Worm (Caenorhabditis elegans) whole organism, young adult: Measurements from ENCODE around the gene T28F3.11.

Experiments
- B0035.1 ChIP-seq: sonication (generic microtip); optimal IDR thresholded peaks from 2 replicates; lab custom pipeline; 2016; ENCODE audit warnings: missing genetic modification characterization, mild to moderate bottlenecking, missing compliant biosample characterization, missing genotype, missing genetic modification reagents
- B0336.3 ChIP-seq: fragments of 200-800 bp; sonication (Bioruptor generic); IDR thresholded peaks from 2 replicates; pipeline ENCODE4 v1.3.6; 2022; ENCODE audit warnings: missing genetic modification characterization, missing compliant biosample characterization
- F23B12.7 ChIP-seq: sonication (generic microtip); optimal IDR thresholded peaks from 2 replicates; lab custom pipeline; 2017; ENCODE audit warnings: missing genetic modification characterization, mild to moderate bottlenecking, missing compliant biosample characterization, antibody characterized with exemption, moderate library complexity; ENCODE audit not compliant: insufficient read depth
- F33H1.4 ChIP-seq: fragments of 200-800 bp; sonication (Bioruptor generic); IDR thresholded peaks from 2 replicates; pipeline ENCODE4 v1.3.6; 2022; ENCODE audit warnings: missing genetic modification reagents, missing genetic modification characterization, missing compliant biosample characterization
- F55B11.4 ChIP-seq: sonication (generic microtip); optimal IDR thresholded peaks from 2 replicates; lab custom pipeline; 2016; ENCODE audit warnings: missing compliant biosample characterization, missing genetic modification characterization, borderline replicate concordance; ENCODE audit not compliant: insufficient read depth
- F57A8.1 ChIP-seq: fragments of 200-800 bp; sonication (Bioruptor generic); optimal IDR thresholded peaks from 2 replicates; lab custom pipeline; 2018; ENCODE audit warnings: mild to moderate bottlenecking, missing genetic modification characterization, moderate library complexity, missing compliant biosample characterization
- F57C9.4 ChIP-seq: sonication (generic microtip); optimal IDR thresholded peaks from 2 replicates; lab custom pipeline; 2017; ENCODE audit warnings: mild to moderate bottlenecking, missing genetic modification characterization, missing compliant biosample characterization
- K11D2.4 ChIP-seq: fragments of 200-800 bp; sonication (Bioruptor generic); IDR thresholded peaks from 2 replicates; pipeline ENCODE4 v1.3.6; 2022; ENCODE audit warnings: missing genetic modification reagents, missing genetic modification characterization, missing compliant biosample characterization
- T07F8.4 ChIP-seq: sonication (generic microtip); optimal IDR thresholded peaks from 2 replicates; lab custom pipeline; 2016; ENCODE audit warnings: mild to moderate bottlenecking, missing genetic modification characterization, moderate library complexity, missing compliant biosample characterization
- Y53G8AR.9 ChIP-seq: fragments of 200-800 bp; sonication (Bioruptor generic); conservative IDR thresholded peaks from 2 replicates; pipeline ENCODE4 v1.3.6; 2022; ENCODE audit warnings: missing genetic modification reagents, missing genetic modification characterization, missing compliant biosample characterization
- Y56A3A.18 ChIP-seq: fragments of 200-800 bp; sonication (Bioruptor generic); IDR thresholded peaks from 2 replicates; pipeline ENCODE4 v1.3.6; 2022; ENCODE audit warnings: missing genetic modification reagents, missing genetic modification characterization, missing compliant biosample characterization
- Y67H2A.10 ChIP-seq: fragments of 200-800 bp; sonication (Bioruptor generic); conservative IDR thresholded peaks from 2 replicates; pipeline ENCODE4 v1.3.6; 2022; ENCODE audit warnings: missing genetic modification reagents, missing genetic modification characterization, missing compliant biosample characterization
- Y95B8A.8 ChIP-seq: fragments of 200-800 bp; sonication (Bioruptor generic); IDR thresholded peaks from 2 replicates; pipeline ENCODE4 v1.3.6; 2022; ENCODE audit warnings: missing genetic modification reagents, missing genetic modification characterization, missing compliant biosample characterization
- aptf-2 ChIP-seq: fragments of 200-800 bp; sonication (Bioruptor generic); conservative IDR thresholded peaks from 2 replicates; pipeline ENCODE4 v1.3.6; 2022; ENCODE audit warnings: missing genetic modification reagents, missing genetic modification characterization, missing compliant biosample characterization
- atf-7 ChIP-seq: sonication (generic microtip); optimal IDR thresholded peaks from 2 replicates; lab custom pipeline; 2017; ENCODE audit warnings: mild to moderate bottlenecking, missing genetic modification characterization, missing compliant biosample characterization
- attf-5 ChIP-seq: fragments of 200-800 bp; sonication (Bioruptor generic); optimal IDR thresholded peaks from 2 replicates; lab custom pipeline; 2018; ENCODE audit warnings: mild to moderate bottlenecking, missing genetic modification characterization, missing compliant biosample characterization
- cebp-1 ChIP-seq, 2 experiments: fragments of 200-800 bp in 1 of 2; sonication (Bioruptor generic) in 1 of 2; sonication (generic microtip) in 1 of 2; IDR thresholded peaks in 1 of 2; optimal IDR thresholded peaks in 1 of 2; 2 replicates each; pipeline versions ENCODE4 v1.3.6 to Lab custom; 2017 to 2022; ENCODE audit warnings: missing compliant biosample characterization in 2 of 2, missing genetic modification characterization in 2 of 2, mild to moderate bottlenecking in 1 of 2, missing genetic modification reagents in 1 of 2, moderate library complexity in 1 of 2
- dox-1 ChIP-seq: fragments of 200-800 bp; sonication (Bioruptor generic); IDR thresholded peaks from 2 replicates; pipeline ENCODE4 v1.3.6; 2022; ENCODE audit warnings: missing genetic modification reagents, missing genetic modification characterization, missing compliant biosample characterization
- dpff-1 ChIP-seq: sonication (generic microtip); optimal IDR thresholded peaks from 2 replicates; lab custom pipeline; 2017; ENCODE audit warnings: mild to moderate bottlenecking, missing genetic modification characterization, missing compliant biosample characterization
- ets-4 ChIP-seq: fragments of 200-800 bp; sonication (Bioruptor generic); optimal IDR thresholded peaks from 2 replicates; lab custom pipeline; 2018; ENCODE audit warnings: mild to moderate bottlenecking, missing genetic modification characterization, missing compliant biosample characterization
- hmg-1.2 ChIP-seq: fragments of 200-800 bp; sonication (Bioruptor generic); IDR thresholded peaks from 2 replicates; pipeline ENCODE4 v1.3.6; 2022; ENCODE audit warnings: missing genetic modification reagents, missing genetic modification characterization, missing compliant biosample characterization
- lin-40 ChIP-seq: sonication (generic microtip); optimal IDR thresholded peaks from 2 replicates; lab custom pipeline; 2016; ENCODE audit warnings: missing genetic modification characterization, mild to moderate bottlenecking, missing compliant biosample characterization, missing genotype, missing genetic modification reagents
- lin-54 ChIP-seq: fragments of 200-800 bp; sonication (Bioruptor generic); optimal IDR thresholded peaks from 2 replicates; lab custom pipeline; 2018; ENCODE audit warnings: mild to moderate bottlenecking, missing genetic modification characterization, missing compliant biosample characterization
- lsl-1 ChIP-seq: fragments of 200-800 bp; sonication (Bioruptor generic); optimal IDR thresholded peaks from 2 replicates; lab custom pipeline; 2018; ENCODE audit warnings: mild to moderate bottlenecking, missing genetic modification characterization, moderate library complexity, missing compliant biosample characterization
- lsy-27 ChIP-seq: sonication (generic microtip); optimal IDR thresholded peaks from 2 replicates; lab custom pipeline; 2017; ENCODE audit warnings: missing genetic modification characterization, mild to moderate bottlenecking, missing compliant biosample characterization, antibody characterized with exemption, missing genotype, borderline replicate concordance; ENCODE audit not compliant: insufficient read depth
- nfya-1 ChIP-seq: sonication (generic microtip); optimal IDR thresholded peaks from 2 replicates; lab custom pipeline; 2017; ENCODE audit warnings: antibody characterized with exemption, missing compliant biosample characterization, missing genetic modification characterization, borderline replicate concordance; ENCODE audit not compliant: insufficient read depth
- nfyb-1 ChIP-seq: fragments of 200-800 bp; sonication (Bioruptor generic); IDR thresholded peaks from 2 replicates; pipeline ENCODE4 v1.3.6; 2022; ENCODE audit warnings: missing genetic modification reagents, missing genetic modification characterization, missing compliant biosample characterization
- nhr-120 ChIP-seq: fragments of 200-800 bp; sonication (Bioruptor generic); IDR thresholded peaks from 2 replicates; pipeline ENCODE4 v1.3.6; 2022; ENCODE audit warnings: missing genetic modification characterization, missing compliant biosample characterization
- nhr-179 ChIP-seq: sonication (generic microtip); optimal IDR thresholded peaks from 2 replicates; lab custom pipeline; 2016; ENCODE audit warnings: mild to moderate bottlenecking, missing genetic modification characterization, missing compliant biosample characterization
- nhr-80 ChIP-seq: sonication (generic microtip); optimal IDR thresholded peaks from 2 replicates; lab custom pipeline; 2016; ENCODE audit warnings: missing genetic modification characterization, missing compliant biosample characterization
- nhr-90 ChIP-seq: sonication (generic microtip); optimal IDR thresholded peaks from 2 replicates; lab custom pipeline; 2016; ENCODE audit warnings: missing genotype, mild to moderate bottlenecking, missing genetic modification characterization, missing compliant biosample characterization
- pha-4 ChIP-seq: fragments of 150-350 bp; sonication (generic microtip); optimal IDR thresholded peaks from 2 replicates; lab custom pipeline; 2014; ENCODE audit warnings: missing biosample characterization, missing genetic modification reagents, missing genetic modification characterization
- rcor-1 ChIP-seq: fragments of 200-800 bp; sonication (Bioruptor generic); IDR thresholded peaks from 2 replicates; pipeline ENCODE4 v1.3.6; 2022; ENCODE audit warnings: missing genetic modification reagents, missing genetic modification characterization, missing compliant biosample characterization
- rec-8 ChIP-seq, 2 experiments: sonication (generic microtip); optimal IDR thresholded peaks; 2 replicates each; lab custom pipeline; 2016; ENCODE audit warnings: mild to moderate bottlenecking in 2 of 2, missing genetic modification characterization in 2 of 2, missing genetic modification reagents in 2 of 2, missing genotype in 2 of 2, missing biosample characterization in 1 of 2, missing compliant biosample characterization in 1 of 2, moderate library complexity in 1 of 2
- repo-1 ChIP-seq: sonication (generic microtip); optimal IDR thresholded peaks from 2 replicates; lab custom pipeline; 2017; ENCODE audit warnings: mild to moderate bottlenecking, missing genetic modification characterization, missing compliant biosample characterization
- somi-1 ChIP-seq: fragments of 200-800 bp; sonication (Bioruptor generic); optimal IDR thresholded peaks from 2 replicates; lab custom pipeline; 2018; ENCODE audit warnings: mild to moderate bottlenecking, missing genetic modification characterization, missing compliant biosample characterization
- tbp1 ChIP-seq: fragments of 200-800 bp; sonication (Bioruptor generic); optimal IDR thresholded peaks from 2 replicates; lab custom pipeline; 2018; ENCODE audit warnings: mild to moderate bottlenecking, missing genetic modification characterization, missing compliant biosample characterization
- zim-3 ChIP-seq: sonication (generic microtip); optimal IDR thresholded peaks from 2 replicates; lab custom pipeline; 2017; ENCODE audit warnings: mild to moderate bottlenecking, missing genetic modification characterization, moderate library complexity, missing compliant biosample characterization
- ztf-22 ChIP-seq: fragments of 200-800 bp; sonication (Bioruptor generic); optimal IDR thresholded peaks from 2 replicates; lab custom pipeline; 2018; ENCODE audit warnings: mild to moderate bottlenecking, missing genetic modification characterization, moderate library complexity, missing compliant biosample characterization
- ztf-25 ChIP-seq: fragments of 200-800 bp; sonication (Bioruptor generic); IDR thresholded peaks from 2 replicates; pipeline ENCODE4 v1.3.6; 2022; ENCODE audit warnings: missing genetic modification reagents, missing genetic modification characterization, missing compliant biosample characterization

T28F3.11 gene

DNA sequence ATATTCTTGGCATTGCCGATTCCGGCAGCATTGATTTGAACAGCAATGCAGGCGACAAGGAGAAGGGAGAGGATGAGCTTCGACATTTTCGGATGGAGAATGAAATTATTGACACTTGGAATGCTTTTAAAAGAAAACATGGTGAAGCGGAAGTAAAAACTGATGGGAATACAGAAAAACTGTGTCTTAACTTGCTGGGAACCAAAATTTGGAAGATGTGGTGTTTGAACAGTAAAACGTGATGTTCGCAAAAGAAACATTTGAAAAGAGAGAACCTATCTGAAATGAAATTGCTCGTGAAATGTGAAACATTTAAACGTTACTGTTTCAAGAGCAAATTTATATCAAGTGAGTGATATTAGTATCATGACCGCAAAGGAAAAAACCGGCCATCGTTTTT is 26.8 kb downstream of the T28F3.11 start, which contains the start of gene F26D10.13:
F26D10.13 (minus strand) TSS at position 101 of the 400 bp plus-strand sequence.
- TF ChIP-seq nhr-90 (tag; lab: Kevin White, UChicago) (no peak), nfya-1 (tag; lab: Kevin White, UChicago) (no peak), nhr-120 (GFP tag; lab: Robert Waterston, UW) (no peak), F57C9.4 (no peak), Y95B8A.8 (GFP tag; lab: Robert Waterston, UW) (no peak), nhr-179 (tag; lab: Kevin White, UChicago) (no peak), pha-4 (no peak), attf-5 (GFP tag; lab: Kevin White, UChicago) (no peak), F33H1.4 (GFP tag; lab: Robert Waterston, UW) (no peak), somi-1 (GFP tag; lab: Kevin White, UChicago) (no peak)

DNA sequence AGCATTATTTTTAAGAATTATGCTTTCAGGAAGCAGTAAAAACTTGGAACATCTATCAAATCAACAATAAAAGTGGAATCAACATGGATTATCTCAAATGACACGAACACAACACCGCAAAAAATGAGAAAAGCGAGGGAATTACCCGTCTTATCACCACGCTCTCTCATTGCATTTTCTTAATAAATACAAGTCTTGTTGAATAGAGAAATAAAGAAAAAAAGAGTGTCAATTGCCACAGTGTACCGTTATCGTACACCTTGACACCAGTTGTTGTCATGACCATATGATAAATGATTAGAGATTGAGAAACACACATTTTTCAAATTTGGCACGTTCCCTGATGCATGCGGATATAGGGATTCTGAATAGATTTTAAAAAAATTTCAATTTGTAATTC is 27.8 kb downstream of the T28F3.11 start:
- TF ChIP-seq aptf-2 (GFP tag; lab: Robert Waterston, UW) (no peak), F33H1.4 (GFP tag; lab: Robert Waterston, UW) (no peak), F55B11.4 (tag; lab: Kevin White, UChicago) (no peak), attf-5 (GFP tag; lab: Kevin White, UChicago) (peak; percentile 50), hmg-1.2 (GFP tag; lab: Robert Waterston, UW) (peak; percentile 32; the same call in 1 of the 2 replicates), lin-40 (peak; percentile 40), pha-4 (no peak), rcor-1 (GFP tag; lab: Robert Waterston, UW) (no peak), dox-1 (GFP tag; lab: Robert Waterston, UW) (peak; percentile 39; the same call in 1 of the 2 replicates), atf-7 (tag; lab: Kevin White, UChicago) (peak; percentile 3), cebp-1 (GFP tag; IDR thresholded peaks at IDR 0.05; lab: Robert Waterston, UW) (no peak), cebp-1 (tag; optimal IDR thresholded peaks at IDR 0.05; lab: Kevin White, UChicago) (peak; percentile 38), tbp1 (GFP tag; lab: Kevin White, UChicago) (peak; percentile 43), nhr-80 (tag; lab: Kevin White, UChicago) (peak; percentile 93), repo-1 (tag; lab: Kevin White, UChicago) (no peak), lin-54 (GFP tag; lab: Kevin White, UChicago) (peak; percentile 9), nhr-90 (tag; lab: Kevin White, UChicago) (peak; percentile 6), T07F8.4 (tag; lab: Kevin White, UChicago) (no peak), ztf-22 (GFP tag; lab: Kevin White, UChicago) (peak; percentile 66), F23B12.7 (tag; lab: Kevin White, UChicago) (peak; percentile 54)

DNA sequence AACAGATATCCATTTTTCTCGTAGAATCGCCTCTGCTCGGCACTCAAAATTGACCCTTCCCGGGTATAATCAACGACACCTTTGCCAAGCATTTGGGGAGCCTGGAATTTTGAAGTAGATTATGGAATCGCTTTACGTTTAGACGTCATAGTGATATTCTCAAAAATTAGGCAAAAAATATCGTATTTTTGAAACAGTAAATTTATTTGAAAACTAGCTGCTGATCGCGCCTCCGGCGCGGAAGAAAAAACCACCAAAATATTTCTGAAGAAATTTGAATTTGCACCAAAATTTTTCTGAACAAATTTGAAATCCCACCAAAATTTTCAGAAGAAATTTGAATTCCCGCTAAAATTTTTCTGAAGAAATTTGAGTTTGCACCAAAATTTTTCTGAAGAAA is 29.1 kb downstream of the T28F3.11 start, which contains the start of gene ZK550.6:
ZK550.6 (minus strand) TSS at position 101 of the 400 bp plus-strand sequence.
- TF ChIP-seq rec-8 (tag; optimal IDR thresholded peaks at IDR 0.05; lab: Kevin White, UChicago) (no peak), Y56A3A.18 (GFP tag; lab: Robert Waterston, UW) (0 out of 2 replicates have a peak, but pooled peaks have one; percentile 34), B0336.3 (GFP tag; lab: Robert Waterston, UW) (peak; percentile 41; the same call in 1 of the 2 replicates)

DNA sequence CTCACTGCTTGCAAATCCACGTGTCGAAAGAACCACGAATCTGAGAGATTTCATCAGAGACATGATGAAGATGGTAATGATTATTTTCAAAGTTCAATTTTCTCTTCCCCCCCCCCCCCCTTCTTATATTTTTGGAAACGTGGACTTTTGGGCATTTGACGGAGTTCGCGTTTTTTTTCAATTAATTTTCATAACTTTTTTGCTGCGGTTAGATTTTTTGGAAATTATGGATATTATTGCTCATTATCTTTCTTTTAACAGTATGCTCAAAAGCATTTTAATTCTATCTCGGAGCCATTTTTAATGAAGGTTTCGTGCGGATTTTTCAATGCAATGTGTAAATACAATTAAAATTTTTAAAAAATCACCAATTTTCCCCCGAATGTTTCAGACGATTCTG is 32.2 kb downstream of the T28F3.11 start, which contains the start of gene phyh-1:
phyh-1 (minus strand) TSS at position 101 of the 400 bp plus-strand sequence.
- TF ChIP-seq K11D2.4 (GFP tag; lab: Robert Waterston, UW) (no peak), F57A8.1 (GFP tag; lab: Kevin White, UChicago) (no peak), lsy-27 (tag; lab: Kevin White, UChicago) (no peak), zim-3 (no peak), ets-4 (GFP tag; lab: Kevin White, UChicago) (no peak), F23B12.7 (tag; lab: Kevin White, UChicago) (no peak), pha-4 (no peak), B0035.1 (tag; lab: Kevin White, UChicago) (no peak), dpff-1 (tag; lab: Kevin White, UChicago) (no peak), ztf-25 (GFP tag; lab: Robert Waterston, UW) (no peak), lsl-1 (GFP tag; lab: Kevin White, UChicago) (no peak), Y67H2A.10 (GFP tag; lab: Robert Waterston, UW) (no peak), Y53G8AR.9 (GFP tag; lab: Robert Waterston, UW) (no peak), nfyb-1 (no peak)
